Worm (Caenorhabditis elegans) whole organism, L3 larva: ENCODE results near the gene C13B9.2.

Experiments used
- R02D3.7 ChIP-seq: fragments of 150-350 bp; optimal IDR thresholded peaks from 2 replicates; lab custom pipeline; 2014; ENCODE audit warnings: missing biosample characterization, missing genetic modification characterization
- ZK546.5 ChIP-seq: sonication (generic microtip); optimal IDR thresholded peaks from 2 replicates; lab custom pipeline; 2017; ENCODE audit warnings: missing biosample characterization, missing genetic modification characterization
- aly-2 ChIP-seq: fragments of 150-350 bp; optimal IDR thresholded peaks from 2 replicates; lab custom pipeline; 2014; ENCODE audit warnings: missing biosample characterization, missing genetic modification characterization
- ama-1 ChIP-seq: fragments of 150-350 bp; optimal IDR thresholded peaks from 2 replicates; lab custom pipeline; 2018
- ceh-16 ChIP-seq: sonication (generic microtip); optimal IDR thresholded peaks from 2 replicates; lab custom pipeline; 2017; ENCODE audit warnings: missing biosample characterization, missing genetic modification characterization
- ceh-28 ChIP-seq: fragments of 150-350 bp; optimal IDR thresholded peaks from 2 replicates; lab custom pipeline; 2014; ENCODE audit warnings: missing biosample characterization, missing genetic modification reagents, missing genetic modification characterization
- ceh-82 ChIP-seq: fragments of 150-350 bp; optimal IDR thresholded peaks from 2 replicates; lab custom pipeline; 2014; ENCODE audit warnings: missing biosample characterization, missing genetic modification characterization
- ceh-9 ChIP-seq: sonication (generic microtip); optimal IDR thresholded peaks from 2 replicates; lab custom pipeline; 2018; ENCODE audit warnings: missing biosample characterization, missing genetic modification characterization
- daf-12 ChIP-seq: fragments of 150-350 bp; optimal IDR thresholded peaks from 2 replicates; lab custom pipeline; 2014; ENCODE audit warnings: missing biosample characterization, missing genetic modification reagents, missing genetic modification characterization
- egl-27 ChIP-seq: sonication (generic microtip); optimal IDR thresholded peaks from 4 replicates; lab custom pipeline; 2017; ENCODE audit warnings: missing biosample characterization, missing genetic modification reagents, missing genetic modification characterization
- egl-5 ChIP-seq: fragments of 150-350 bp; optimal IDR thresholded peaks from 2 replicates; lab custom pipeline; 2017; ENCODE audit warnings: missing biosample characterization, missing genetic modification reagents, missing genetic modification characterization, inconsistent platforms
- elt-1 ChIP-seq: fragments of 150-350 bp; optimal IDR thresholded peaks from 2 replicates; lab custom pipeline; 2014; ENCODE audit warnings: missing biosample characterization, missing genetic modification characterization
- elt-2 ChIP-seq: sonication (generic microtip); optimal IDR thresholded peaks from 2 replicates; lab custom pipeline; 2016; ENCODE audit warnings: missing genetic modification reagents, mild to moderate bottlenecking, missing genetic modification characterization, missing compliant biosample characterization
- elt-3 ChIP-seq, 3 experiments: fragments of 150-350 bp in 1 of 3; sonication (generic microtip) in 2 of 3; optimal IDR thresholded peaks; 2 replicates in 2 of 3; 4 replicates in 1 of 3; lab custom pipeline; 2014 to 2017; ENCODE audit warnings: missing biosample characterization in 3 of 3, missing genetic modification characterization in 3 of 3
- eor-1 ChIP-seq, 2 experiments: fragments of 150-350 bp; optimal IDR thresholded peaks; 2 replicates each; lab custom pipeline; 2014 to 2018; ENCODE audit warnings: missing biosample characterization in 2 of 2, missing genetic modification characterization in 2 of 2
- fkh-10 ChIP-seq: sonication (generic microtip); optimal IDR thresholded peaks from 2 replicates; lab custom pipeline; 2017; ENCODE audit warnings: missing biosample characterization, missing genetic modification reagents, missing genetic modification characterization
- fkh-2 ChIP-seq: fragments of 150-350 bp; optimal IDR thresholded peaks from 2 replicates; lab custom pipeline; 2014; ENCODE audit warnings: missing biosample characterization, missing genetic modification reagents, missing genetic modification characterization
- fos-1 ChIP-seq: fragments of 150-350 bp; optimal IDR thresholded peaks from 2 replicates; lab custom pipeline; 2014; ENCODE audit warnings: missing biosample characterization, missing genetic modification characterization
- hmg-11 ChIP-seq: sonication (generic microtip); optimal IDR thresholded peaks from 2 replicates; lab custom pipeline; 2016; ENCODE audit warnings: missing genetic modification characterization, missing compliant biosample characterization
- jun-1 ChIP-seq: fragments of 150-350 bp; optimal IDR thresholded peaks from 2 replicates; lab custom pipeline; 2014; ENCODE audit warnings: missing biosample characterization, missing genetic modification reagents, missing genetic modification characterization
- lin-15B ChIP-seq: fragments of 150-350 bp; optimal IDR thresholded peaks from 2 replicates; lab custom pipeline; 2014; ENCODE audit warnings: missing biosample characterization, missing genetic modification characterization
- lin-39 ChIP-seq: fragments of 150-350 bp; optimal IDR thresholded peaks from 2 replicates; lab custom pipeline; 2018; ENCODE audit warnings: missing biosample characterization, missing genetic modification reagents, missing genetic modification characterization
- lsy-12 ChIP-seq: sonication (generic microtip); optimal IDR thresholded peaks from 2 replicates; lab custom pipeline; 2016; ENCODE audit warnings: mild to moderate bottlenecking, missing genetic modification characterization, missing compliant biosample characterization
- mdl-1 ChIP-seq: fragments of 150-350 bp; optimal IDR thresholded peaks from 2 replicates; lab custom pipeline; 2014; ENCODE audit warnings: missing biosample characterization, missing genetic modification characterization
- mml-1 ChIP-seq: fragments of 150-350 bp; sonication (generic microtip); optimal IDR thresholded peaks from 3 replicates; lab custom pipeline; 2014; ENCODE audit warnings: missing biosample characterization, missing genetic modification characterization
- nfya-1 ChIP-seq: sonication (generic microtip); optimal IDR thresholded peaks from 2 replicates; lab custom pipeline; 2017; ENCODE audit warnings: missing genetic modification characterization, mild to moderate bottlenecking, missing compliant biosample characterization, antibody characterized with exemption, moderate library complexity; ENCODE audit not compliant: insufficient read depth
- nhr-11 ChIP-seq: fragments of 150-350 bp; optimal IDR thresholded peaks from 2 replicates; lab custom pipeline; 2014; ENCODE audit warnings: missing biosample characterization, missing genetic modification characterization
- nhr-12 ChIP-seq: fragments of 150-350 bp; optimal IDR thresholded peaks from 2 replicates; lab custom pipeline; 2014; ENCODE audit warnings: missing biosample characterization, missing genetic modification characterization
- nhr-23 ChIP-seq: fragments of 150-350 bp; optimal IDR thresholded peaks from 2 replicates; lab custom pipeline; 2014; ENCODE audit warnings: missing biosample characterization, missing genetic modification reagents, missing genetic modification characterization
- nhr-237 ChIP-seq: fragments of 150-350 bp; optimal IDR thresholded peaks from 2 replicates; lab custom pipeline; 2014; ENCODE audit warnings: missing biosample characterization, missing genetic modification characterization
- nhr-25 ChIP-seq: sonication (generic microtip); optimal IDR thresholded peaks from 2 replicates; lab custom pipeline; 2017; ENCODE audit warnings: missing biosample characterization, missing genetic modification characterization
- nhr-28 ChIP-seq: fragments of 150-350 bp; optimal IDR thresholded peaks from 2 replicates; lab custom pipeline; 2014; ENCODE audit warnings: missing biosample characterization, missing genetic modification characterization
- nhr-43 ChIP-seq: sonication (generic microtip); optimal IDR thresholded peaks from 2 replicates; lab custom pipeline; 2016; ENCODE audit warnings: mild to moderate bottlenecking, missing genetic modification characterization, missing compliant biosample characterization; ENCODE audit not compliant: poor library complexity, severe bottlenecking
- nhr-67 ChIP-seq: fragments of 150-350 bp; optimal IDR thresholded peaks from 2 replicates; lab custom pipeline; 2014; ENCODE audit warnings: missing biosample characterization, missing genetic modification characterization
- nhr-76 ChIP-seq: fragments of 150-350 bp; sonication (generic microtip); optimal IDR thresholded peaks from 5 replicates; lab custom pipeline; 2014; ENCODE audit warnings: missing biosample characterization, missing genetic modification characterization
- nhr-77 ChIP-seq: fragments of 150-350 bp; optimal IDR thresholded peaks from 2 replicates; lab custom pipeline; 2014; ENCODE audit warnings: missing biosample characterization, missing genetic modification characterization
- pha-4 ChIP-seq: fragments of 150-350 bp; optimal IDR thresholded peaks from 2 replicates; lab custom pipeline; 2014; ENCODE audit warnings: missing biosample characterization, missing genetic modification reagents, missing genetic modification characterization
- pqm-1 ChIP-seq: fragments of 150-350 bp; optimal IDR thresholded peaks from 2 replicates; lab custom pipeline; 2017; ENCODE audit warnings: missing biosample characterization, missing genetic modification characterization, inconsistent platforms
- sea-2 ChIP-seq: fragments of 150-350 bp; sonication (generic microtip); optimal IDR thresholded peaks from 4 replicates; lab custom pipeline; 2014; ENCODE audit warnings: missing biosample characterization, missing genetic modification reagents, missing genetic modification characterization
- skn-1 ChIP-seq: fragments of 150-350 bp; optimal IDR thresholded peaks from 2 replicates; lab custom pipeline; 2014; ENCODE audit warnings: missing biosample characterization, missing genetic modification characterization
- snpc-4 ChIP-seq: fragments of 150-350 bp; optimal IDR thresholded peaks from 2 replicates; lab custom pipeline; 2014; ENCODE audit warnings: missing biosample characterization, missing genetic modification characterization
- tbx-2 ChIP-seq: sonication (generic microtip); optimal IDR thresholded peaks from 2 replicates; lab custom pipeline; 2016; ENCODE audit warnings: mild to moderate bottlenecking, missing genetic modification characterization, missing compliant biosample characterization
- unc-39 ChIP-seq: sonication (generic microtip); optimal IDR thresholded peaks from 4 replicates; lab custom pipeline; 2017; ENCODE audit warnings: missing biosample characterization, missing genetic modification characterization
- unc-62 ChIP-seq: fragments of 150-350 bp; sonication (generic microtip); optimal IDR thresholded peaks from 4 replicates; lab custom pipeline; 2014; ENCODE audit warnings: missing biosample characterization, missing genetic modification reagents, missing genetic modification characterization
- zag-1 ChIP-seq: fragments of 150-350 bp; optimal IDR thresholded peaks from 2 replicates; lab custom pipeline; 2014; ENCODE audit warnings: missing biosample characterization, missing genetic modification characterization
- ztf-11 ChIP-seq: fragments of 150-350 bp; optimal IDR thresholded peaks from 2 replicates; lab custom pipeline; 2014; ENCODE audit warnings: missing biosample characterization, missing genetic modification characterization
- ztf-4 ChIP-seq: fragments of 150-350 bp; optimal IDR thresholded peaks from 2 replicates; lab custom pipeline; 2014; ENCODE audit warnings: missing biosample characterization, missing genetic modification characterization

The C13B9.2 gene

ce11 chrIII:6604317-6604716 lies 15.7 kb upstream of the C13B9.2 start:
- TF ChIP-seq ceh-16 (no peak), eor-1 (tag; optimal IDR thresholded peaks at IDR 0.05; lab: Kevin White, UChicago) (no peak), ama-1 (peak; percentile 51), elt-2 (peak; percentile 56), ceh-9 (tag; lab: Kevin White, UChicago) (no peak), nfya-1 (peak; percentile 23), pqm-1 (peak; percentile 44), hmg-11 (no peak), nhr-23 (tag; lab: Kevin White, UChicago) (no peak), nhr-43 (tag; lab: Kevin White, UChicago) (no peak), ZK546.5 (no peak), snpc-4 (tag; lab: Kevin White, UChicago) (no peak), sea-2 (no peak)

DNA sequence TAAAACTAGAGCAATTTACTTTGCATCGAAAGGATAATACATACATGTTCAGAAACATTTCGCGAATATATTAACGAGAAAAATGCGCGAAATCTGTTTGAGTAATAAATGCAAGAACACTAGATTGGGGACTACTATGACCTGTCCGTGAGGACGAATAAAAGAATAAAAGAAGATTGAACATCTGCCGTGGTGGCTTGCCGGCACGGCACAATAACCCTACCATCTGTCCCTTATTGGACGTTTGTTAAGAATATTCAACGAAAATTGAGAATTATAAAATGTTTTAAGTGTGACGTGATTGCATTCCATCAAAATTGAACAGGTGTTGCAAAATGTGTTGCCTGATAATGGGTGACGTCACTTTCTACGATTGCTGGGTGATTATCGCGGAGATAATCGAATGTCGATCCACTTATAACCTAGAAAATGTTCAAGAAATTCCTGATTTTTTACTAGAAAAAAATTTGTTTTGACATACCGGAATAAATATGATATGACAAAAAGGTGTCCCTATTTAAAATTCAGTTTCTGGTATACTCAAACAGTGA lies 14.5 kb upstream of the C13B9.2 start:
- TF ChIP-seq nhr-23 (tag; lab: Kevin White, UChicago), result peak; percentile 16
- TF ChIP-seq skn-1 (tag; lab: Kevin White, UChicago), result no peak
- TF ChIP-seq elt-1 (tag; lab: Kevin White, UChicago), result peak; percentile 71

ce11 chrIII:6606022-6606467 lies 14.0 kb upstream of the C13B9.2 start:
- TF ChIP-seq nhr-77 (tag; lab: Kevin White, UChicago) (peak; percentile 31), nhr-23 (tag; lab: Kevin White, UChicago) (peak; percentile 51), ceh-28 (peak; percentile 30), aly-2 (tag; lab: Kevin White, UChicago) (no peak), ama-1 (peak; percentile 95), lin-39 (tag; lab: Kevin White, UChicago) (peak; percentile 68), nhr-25 (tag; lab: Kevin White, UChicago) (peak; percentile 72), ztf-4 (peak; percentile 56), fos-1 (tag; lab: Kevin White, UChicago) (peak; percentile 59), pqm-1 (peak; percentile 8), mdl-1 (tag; lab: Kevin White, UChicago) (peak; percentile 68), daf-12 (tag; lab: Kevin White, UChicago) (no peak), zag-1 (no peak), nhr-67 (tag; lab: Kevin White, UChicago) (no peak), fkh-10 (GFP tag; lab: Kevin White, UChicago) (no peak), tbx-2 (tag; lab: Kevin White, UChicago) (peak; percentile 7), R02D3.7 (tag; lab: Kevin White, UChicago) (peak; percentile 52), jun-1 (tag; lab: Kevin White, UChicago) (no peak), nhr-76 (no peak), eor-1 (tag; optimal IDR thresholded peaks at IDR 0.05; lab: Kevin White, UChicago) (no peak), ztf-11 (tag; lab: Kevin White, UChicago) (no peak), ceh-9 (tag; lab: Kevin White, UChicago) (no peak), ceh-82 (tag; lab: Kevin White, UChicago) (no peak), nhr-12 (tag; lab: Kevin White, UChicago) (no peak), hmg-11 (peak; percentile 69), fkh-2 (tag; lab: Kevin White, UChicago) (no peak), lsy-12 (tag; lab: Kevin White, UChicago) (peak; percentile 74), ZK546.5 (no peak), nhr-28 (no peak), unc-62 (GFP tag; lab: Kevin White, UChicago) (peak; percentile 30), egl-5 (tag; lab: Kevin White, UChicago) (no peak), skn-1 (tag; lab: Kevin White, UChicago) (peak; percentile 49), unc-39 (no peak), nhr-11 (tag; lab: Kevin White, UChicago) (no peak), snpc-4 (tag; lab: Kevin White, UChicago) (peak; percentile 5), sea-2 (no peak), nhr-43 (tag; lab: Kevin White, UChicago) (peak; percentile 60), nfya-1 (peak; percentile 86), pha-4 (tag; lab: Kevin White, UChicago) (no peak), ceh-16 (no peak), elt-1 (tag; lab: Kevin White, UChicago) (no peak), lin-15B (tag; lab: Kevin White, UChicago) (peak; percentile 57), elt-2 (peak; percentile 60), elt-3 (tag; optimal IDR thresholded peaks at IDR 0.05; lab: Kevin White, UChicago) (no peak), egl-27 (tag; lab: Kevin White, UChicago) (no peak), nhr-237 (tag; lab: Kevin White, UChicago) (no peak), mml-1 (tag; lab: Kevin White, UChicago) (no peak)
